Worm (Caenorhabditis elegans) whole organism, mixed stage, embryonic: ENCODE results near the gene sdz-4.

Experiments used
- blmp-1 ChIP-seq: fragments of 150-350 bp; optimal IDR thresholded peaks from 2 replicates; lab custom pipeline; 2014; ENCODE audit warnings: missing biosample characterization, missing genetic modification characterization
- ces-1 ChIP-seq: fragments of 150-350 bp; optimal IDR thresholded peaks from 2 replicates; lab custom pipeline; 2014; ENCODE audit warnings: missing biosample characterization, missing genetic modification reagents, missing genetic modification characterization
- lsy-2 ChIP-seq: fragments of 150-350 bp; optimal IDR thresholded peaks from 2 replicates; lab custom pipeline; 2014; ENCODE audit warnings: missing biosample characterization, missing genetic modification characterization
- nhr-237 ChIP-seq: fragments of 150-350 bp; optimal IDR thresholded peaks from 2 replicates; lab custom pipeline; 2014; ENCODE audit warnings: missing biosample characterization, missing genetic modification characterization
- nhr-28 ChIP-seq: fragments of 150-350 bp; optimal IDR thresholded peaks from 2 replicates; lab custom pipeline; 2014; ENCODE audit warnings: missing biosample characterization, missing genetic modification characterization
- nhr-76 ChIP-seq: sonication (generic microtip); optimal IDR thresholded peaks from 2 replicates; lab custom pipeline; 2017; ENCODE audit warnings: missing biosample characterization, missing genetic modification characterization
- pha-4 ChIP-seq: fragments of 150-350 bp; optimal IDR thresholded peaks from 2 replicates; lab custom pipeline; 2018; ENCODE audit warnings: missing biosample characterization, missing genetic modification reagents, missing genetic modification characterization
- unc-120 ChIP-seq: sonication (generic microtip); optimal IDR thresholded peaks from 2 replicates; lab custom pipeline; 2017; ENCODE audit warnings: missing genetic modification characterization, missing compliant biosample characterization; ENCODE audit not compliant: poor library complexity, severe bottlenecking
- unc-39 ChIP-seq: fragments of 150-350 bp; optimal IDR thresholded peaks from 2 replicates; lab custom pipeline; 2014; ENCODE audit warnings: missing biosample characterization, missing genetic modification characterization
- unc-62 ChIP-seq: fragments of 150-350 bp; optimal IDR thresholded peaks from 2 replicates; lab custom pipeline; 2014; ENCODE audit warnings: missing biosample characterization, missing genetic modification reagents, missing genetic modification characterization
- ztf-11 ChIP-seq: fragments of 150-350 bp; optimal IDR thresholded peaks from 2 replicates; lab custom pipeline; 2014; ENCODE audit warnings: missing biosample characterization, missing genetic modification characterization

ce11 chrII:988437-988836 lies 29.7 kb downstream of the sdz-4 start, which contains the start of gene fbxc-39:
- no peak for TF ChIP-seq unc-120 (tag; lab: Kevin White, UChicago)
- TF ChIP-seq blmp-1 (tag; lab: Kevin White, UChicago), result no peak
- no peak for TF ChIP-seq unc-39 (tag; lab: Kevin White, UChicago)
- TF ChIP-seq lsy-2, result no peak
- no peak for TF ChIP-seq pha-4 (tag; lab: Kevin White, UChicago)
- TF ChIP-seq nhr-237 (tag; lab: Kevin White, UChicago), result no peak
- TF ChIP-seq ces-1, result no peak
- no peak for TF ChIP-seq nhr-28
- TF ChIP-seq nhr-76 (tag; lab: Kevin White, UChicago), result no peak
- TF ChIP-seq unc-62, result no peak
- TF ChIP-seq ztf-11 (tag; lab: Kevin White, UChicago), result no peak
